Worm (Caenorhabditis elegans): ENCODE results near the gene K07E3.9.

DNA sequence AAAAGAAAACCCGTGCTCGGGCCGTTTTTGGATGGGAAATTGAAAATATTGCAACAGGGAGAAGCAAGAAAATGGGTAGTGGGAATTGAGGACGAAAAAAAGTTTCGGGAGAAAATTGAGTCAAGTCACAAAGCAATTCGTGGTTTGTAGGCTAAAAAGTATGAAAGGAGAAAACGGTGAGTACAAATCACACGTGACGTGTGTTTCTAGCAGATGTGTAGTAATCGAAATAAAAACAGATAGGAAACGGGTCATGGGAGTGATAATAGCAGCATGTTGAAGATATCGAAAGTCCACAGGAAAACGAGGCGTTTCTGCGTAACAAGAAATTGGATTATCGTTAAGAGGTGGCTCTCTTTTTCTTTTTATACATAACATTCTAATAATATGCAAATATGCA is 18.1 kb upstream of the K07E3.9 start:
- no peak for TF ChIP-seq unc-130 (GFP tag; optimal IDR thresholded peaks at IDR 0.05)
- no peak for TF ChIP-seq nfya-1 (tag; optimal IDR thresholded peaks at IDR 0.05; ENCODE audit: borderline replicate concordance, insufficient read depth)
- TF ChIP-seq rpc-1 (optimal IDR thresholded peaks at IDR 0.05), result no peak
- TF ChIP-seq rpc-1 (tag; optimal IDR thresholded peaks at IDR 0.05), result no peak
- TF ChIP-seq nhr-90 (tag; optimal IDR thresholded peaks at IDR 0.05), result no peak
- TF ChIP-seq pha-4 (tag; optimal IDR thresholded peaks at IDR 0.05), result no peak
- no peak for TF ChIP-seq egl-18 (GFP tag; IDR thresholded peaks at IDR 0.05)
- TF ChIP-seq pbrm-1 (GFP tag; IDR thresholded peaks at IDR 0.05), result no peak
- no peak for TF ChIP-seq efl-1 (GFP tag; optimal IDR thresholded peaks at IDR 0.05)
- TF ChIP-seq dpff-1 (tag; optimal IDR thresholded peaks at IDR 0.05), result no peak

Data from whole organism, young adult.